Worm (Caenorhabditis elegans) whole organism, L2 larva: ENCODE results near the gene ndg-4.
"Not testable (repeated sequence)": the region's sequence is repeated elsewhere in the genome, so short reads cannot be mapped to it uniquely, and the experiment has no call there.

Experiments used
- C34F6.9 ChIP-seq: fragments of 150-350 bp; optimal IDR thresholded peaks from 2 replicates; lab custom pipeline; 2014; ENCODE audit warnings: missing biosample characterization, missing genetic modification characterization
- F13H6.1 ChIP-seq: sonication (generic microtip); optimal IDR thresholded peaks from 2 replicates; lab custom pipeline; 2016; ENCODE audit warnings: missing genetic modification characterization, missing compliant biosample characterization
- R02D3.7 ChIP-seq: fragments of 150-350 bp; optimal IDR thresholded peaks from 2 replicates; lab custom pipeline; 2014; ENCODE audit warnings: missing biosample characterization, missing genetic modification characterization
- Y55F3AM.14 ChIP-seq: fragments of 200-800 bp; sonication (Bioruptor generic); optimal IDR thresholded peaks from 2 replicates; lab custom pipeline; 2018; ENCODE audit warnings: mild to moderate bottlenecking, missing genetic modification characterization, missing compliant biosample characterization
- alr-1 ChIP-seq: fragments of 150-350 bp; optimal IDR thresholded peaks from 2 replicates; lab custom pipeline; 2014; ENCODE audit warnings: missing biosample characterization, missing genetic modification characterization
- aly-2 ChIP-seq: fragments of 150-350 bp; optimal IDR thresholded peaks from 2 replicates; lab custom pipeline; 2014; ENCODE audit warnings: missing biosample characterization, missing genetic modification characterization
- blmp-1 ChIP-seq: sonication (generic microtip); optimal IDR thresholded peaks from 2 replicates; lab custom pipeline; 2017; ENCODE audit warnings: missing genetic modification characterization, mild to moderate bottlenecking, missing compliant biosample characterization, antibody characterized with exemption, moderate library complexity; ENCODE audit not compliant: insufficient read depth
- crh-2 ChIP-seq: sonication (generic microtip); optimal IDR thresholded peaks from 2 replicates; lab custom pipeline; 2017; ENCODE audit warnings: missing biosample characterization, missing genetic modification characterization
- dmd-4 ChIP-seq: sonication (generic microtip); optimal IDR thresholded peaks from 2 replicates; lab custom pipeline; 2017; ENCODE audit warnings: missing biosample characterization, missing genetic modification characterization
- egl-27 ChIP-seq: sonication (generic microtip); optimal IDR thresholded peaks from 3 replicates; lab custom pipeline; 2017; ENCODE audit warnings: missing biosample characterization, missing genetic modification reagents, missing genetic modification characterization
- elt-1 ChIP-seq: fragments of 150-350 bp; optimal IDR thresholded peaks from 2 replicates; lab custom pipeline; 2014; ENCODE audit warnings: missing biosample characterization, missing genetic modification characterization
- elt-3 ChIP-seq: sonication (generic microtip); optimal IDR thresholded peaks from 2 replicates; lab custom pipeline; 2017; ENCODE audit warnings: missing biosample characterization, missing genetic modification characterization
- fos-1 ChIP-seq: fragments of 150-350 bp; optimal IDR thresholded peaks from 2 replicates; lab custom pipeline; 2014; ENCODE audit warnings: missing biosample characterization, missing genetic modification characterization
- gmeb-1 ChIP-seq: fragments of 150-350 bp; optimal IDR thresholded peaks from 2 replicates; lab custom pipeline; 2014; ENCODE audit warnings: missing biosample characterization, missing genetic modification characterization
- lin-13 ChIP-seq: fragments of 150-350 bp; optimal IDR thresholded peaks from 2 replicates; lab custom pipeline; 2014; ENCODE audit warnings: missing biosample characterization, missing genetic modification reagents, missing genetic modification characterization
- lsy-2 ChIP-seq, 2 experiments: fragments of 150-350 bp in 1 of 2; sonication (generic microtip) in 1 of 2; optimal IDR thresholded peaks; 2 replicates each; lab custom pipeline; 2014 to 2017; ENCODE audit warnings: missing biosample characterization in 2 of 2, missing genetic modification characterization in 2 of 2
- mbf-1 ChIP-seq: sonication (generic microtip); optimal IDR thresholded peaks from 2 replicates; lab custom pipeline; 2017; ENCODE audit warnings: missing biosample characterization, missing genetic modification characterization
- mdl-1 ChIP-seq, 2 experiments: fragments of 150-350 bp in 1 of 2; sonication (generic microtip) in 1 of 2; optimal IDR thresholded peaks; 2 replicates each; lab custom pipeline; 2017; ENCODE audit warnings: missing biosample characterization in 2 of 2, missing genetic modification characterization in 2 of 2
- nhr-11 ChIP-seq: fragments of 150-350 bp; optimal IDR thresholded peaks from 2 replicates; lab custom pipeline; 2014; ENCODE audit warnings: missing biosample characterization, missing genetic modification characterization
- nhr-12 ChIP-seq: fragments of 150-350 bp; optimal IDR thresholded peaks from 2 replicates; lab custom pipeline; 2014; ENCODE audit warnings: missing biosample characterization, missing genetic modification characterization
- nhr-129 ChIP-seq: fragments of 150-350 bp; optimal IDR thresholded peaks from 2 replicates; lab custom pipeline; 2014; ENCODE audit warnings: missing biosample characterization, missing genetic modification characterization
- nhr-21 ChIP-seq: fragments of 150-350 bp; optimal IDR thresholded peaks from 2 replicates; lab custom pipeline; 2014; ENCODE audit warnings: missing biosample characterization, missing genetic modification characterization
- nhr-25 ChIP-seq: fragments of 150-350 bp; sonication (generic microtip); optimal IDR thresholded peaks from 3 replicates; lab custom pipeline; 2014; ENCODE audit warnings: missing biosample characterization, missing genetic modification characterization
- nhr-6 ChIP-seq: fragments of 150-350 bp; optimal IDR thresholded peaks from 2 replicates; lab custom pipeline; 2014; ENCODE audit warnings: missing biosample characterization, missing genetic modification characterization
- skn-1 ChIP-seq: sonication (generic microtip); optimal IDR thresholded peaks from 2 replicates; lab custom pipeline; 2017; ENCODE audit warnings: missing biosample characterization, missing genetic modification characterization
- sma-3 ChIP-seq: sonication (generic microtip); optimal IDR thresholded peaks from 2 replicates; lab custom pipeline; 2016; ENCODE audit warnings: missing genetic modification reagents, missing genetic modification characterization, missing compliant biosample characterization
- sma-9 ChIP-seq, 2 experiments: fragments of 150-350 bp in 1 of 2; sonication (generic microtip) in 1 of 2; optimal IDR thresholded peaks; 2 replicates each; lab custom pipeline; 2014 to 2016; ENCODE audit warnings: missing genetic modification characterization in 2 of 2, mild to moderate bottlenecking in 1 of 2, missing biosample characterization in 1 of 2, missing compliant biosample characterization in 1 of 2, missing genetic modification reagents in 1 of 2, moderate library complexity in 1 of 2
- snpc-4 ChIP-seq: fragments of 150-350 bp; optimal IDR thresholded peaks from 2 replicates; lab custom pipeline; 2014; ENCODE audit warnings: missing biosample characterization, missing genetic modification characterization
- unc-55 ChIP-seq: fragments of 150-350 bp; sonication (generic microtip); optimal IDR thresholded peaks from 3 replicates; lab custom pipeline; 2014; ENCODE audit warnings: missing biosample characterization, missing genetic modification reagents, missing genetic modification characterization
- ztf-4 ChIP-seq: fragments of 150-350 bp; optimal IDR thresholded peaks from 2 replicates; lab custom pipeline; 2014; ENCODE audit warnings: missing biosample characterization, missing genetic modification characterization

ndg-4 gene

DNA sequence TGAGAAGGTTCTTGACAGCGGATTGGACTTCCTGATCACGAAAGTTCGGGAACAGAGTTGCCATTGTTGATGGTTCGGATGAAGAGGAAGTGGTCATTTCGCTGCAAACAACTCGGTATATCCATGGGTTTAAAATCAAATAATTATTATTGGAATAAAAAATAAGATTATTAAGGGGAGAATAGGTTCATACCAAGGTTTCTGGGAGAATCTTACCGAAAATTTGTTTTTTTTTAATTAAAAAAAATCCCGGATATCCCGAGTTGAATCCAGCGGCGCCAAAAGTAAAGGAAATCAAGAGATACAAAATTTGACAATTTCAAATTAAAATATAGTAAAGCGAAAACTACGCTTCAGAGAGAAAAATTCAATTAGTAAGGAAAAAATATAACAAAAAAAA is 49.2 kb downstream of the ndg-4 start, which contains the start of the genes R07E5.19 and pdcd-2:
Gene R07E5.19 (minus strand): TSS at position 101 of the 400 bp plus-strand sequence.
Gene pdcd-2 (minus strand): TSS at position 102 of the 400 bp plus-strand sequence.
- TF ChIP-seq nhr-6 (tag; lab: Kevin White, UChicago) (no peak), aly-2 (tag; lab: Kevin White, UChicago) (no peak), ztf-4 (tag; lab: Kevin White, UChicago) (no peak), R02D3.7 (tag; lab: Kevin White, UChicago) (no peak), nhr-12 (tag; lab: Kevin White, UChicago) (no peak), dmd-4 (tag; lab: Kevin White, UChicago) (no peak), nhr-21 (tag; lab: Kevin White, UChicago) (no peak), elt-1 (tag; lab: Kevin White, UChicago) (no peak), gmeb-1 (no peak), lin-13 (GFP tag; lab: Kevin White, UChicago) (no peak), elt-3 (tag; lab: Kevin White, UChicago) (no peak), lsy-2 (tag; optimal IDR thresholded peaks at IDR 0.05; lab: Kevin White, UChicago) (no peak), Y55F3AM.14 (GFP tag; lab: Kevin White, UChicago) (no peak)

DNA sequence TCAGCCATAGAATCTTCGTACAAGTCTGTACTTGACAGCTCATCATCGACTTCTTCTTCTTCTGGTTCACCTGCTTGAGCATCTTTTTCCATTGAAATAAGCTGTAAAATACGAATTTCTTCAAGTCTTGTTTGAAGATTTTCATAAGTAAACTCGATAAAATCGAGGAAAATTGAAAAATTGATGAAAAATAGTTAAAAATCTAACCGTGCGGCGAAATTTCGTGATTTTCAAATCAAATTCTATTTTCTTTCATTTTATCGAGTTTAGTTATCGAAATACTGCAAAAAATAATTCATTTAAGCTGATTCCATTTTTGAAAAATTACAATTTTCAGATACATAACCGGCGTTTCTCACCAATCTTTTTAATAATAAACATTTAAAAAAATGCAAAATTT is 52.0 kb downstream of the ndg-4 start, which contains the start of gene R07E5.11:
Gene R07E5.11 (minus strand): TSS at position 101 of the 400 bp plus-strand sequence.
- TF ChIP-seq nhr-11 (no peak), mbf-1 (no peak)

DNA sequence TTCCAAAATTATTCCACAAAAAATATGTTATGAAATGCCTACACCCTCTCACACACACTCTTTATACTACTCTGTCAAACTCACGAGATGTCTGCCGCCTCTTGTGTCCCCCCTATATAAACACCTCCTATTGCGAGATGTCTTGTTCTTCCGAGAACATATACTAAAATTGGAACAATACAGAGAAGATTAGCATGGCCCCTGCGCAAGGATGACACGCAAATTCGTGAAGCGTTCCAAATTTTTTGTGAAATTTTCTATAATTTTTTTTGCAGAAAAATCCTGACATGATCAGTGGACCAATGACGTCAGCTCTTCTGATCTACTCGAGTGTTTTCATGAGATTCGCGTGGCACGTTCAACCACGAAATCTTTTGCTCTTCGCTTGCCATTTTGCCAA is 53.1 kb downstream of the ndg-4 start:
- TF ChIP-seq fos-1 (tag; lab: Kevin White, UChicago) (peak; percentile 12), nhr-6 (tag; lab: Kevin White, UChicago) (peak; percentile 16), unc-55 (GFP tag; lab: Kevin White, UChicago) (peak; percentile 69), nhr-25 (peak; percentile 37), snpc-4 (tag; lab: Kevin White, UChicago) (peak; percentile 97), nhr-21 (tag; lab: Kevin White, UChicago) (peak; percentile 17), F13H6.1 (tag; lab: Kevin White, UChicago) (peak; percentile 45), sma-3 (peak; percentile 40), nhr-129 (tag; lab: Kevin White, UChicago) (peak; percentile 32), C34F6.9 (tag; lab: Kevin White, UChicago) (peak; percentile 73), lsy-2 (tag; optimal IDR thresholded peaks at IDR 0.05; lab: Kevin White, UChicago) (peak; percentile 46 to 73), lin-13 (GFP tag; lab: Kevin White, UChicago) (peak; percentile 38), egl-27 (tag; lab: Kevin White, UChicago) (peak; percentile 13), gmeb-1 (peak; percentile 53), crh-2 (tag; lab: Kevin White, UChicago) (peak; percentile 36), Y55F3AM.14 (GFP tag; lab: Kevin White, UChicago) (peak; percentile 36), sma-9 (GFP tag; optimal IDR thresholded peaks at IDR 0.05; lab: Kevin White, UChicago) (peak; percentile 79)
- not testable (repeated sequence) for TF ChIP-seq sma-9 (tag; optimal IDR thresholded peaks at IDR 0.05; lab: Kevin White, UChicago)
- TF ChIP-seq, all 48 proteins: peak for 17; not testable (repeated sequence) for 31

DNA sequence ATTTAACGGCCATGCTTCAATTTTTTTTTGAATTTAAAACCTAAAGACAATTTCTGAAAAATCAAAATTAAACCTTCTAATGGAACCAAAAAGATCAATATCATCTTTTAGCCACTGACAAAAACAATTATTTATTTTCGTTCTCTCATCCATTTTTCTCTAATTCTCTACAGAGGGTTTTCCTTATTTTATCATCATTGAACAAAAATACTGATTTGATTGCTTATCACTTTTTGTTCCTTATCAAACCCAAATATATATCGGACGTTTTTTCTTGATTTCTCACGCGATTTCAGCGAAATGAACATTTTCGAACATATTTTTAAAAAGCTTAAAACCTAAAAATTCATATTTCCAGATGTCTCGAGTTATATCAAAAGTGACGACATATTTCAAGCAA is 54.1 kb downstream of the ndg-4 start, which contains the start of gene mpc-1:
Gene mpc-1 (plus strand): TSS at position 359 of the 400 bp plus-strand sequence.
- TF ChIP-seq skn-1 (tag; lab: Kevin White, UChicago) (peak; percentile 59), blmp-1 (tag; lab: Kevin White, UChicago) (no peak), mdl-1 (tag; optimal IDR thresholded peaks at IDR 0.05; lab: Kevin White, UChicago) (peak in 1 of 2 experiments; percentile 22), sma-9 (GFP tag; optimal IDR thresholded peaks at IDR 0.05; lab: Kevin White, UChicago) (peak; percentile 37), sma-9 (tag; optimal IDR thresholded peaks at IDR 0.05; lab: Kevin White, UChicago) (no peak), fos-1 (tag; lab: Kevin White, UChicago) (peak; percentile 91), alr-1 (tag; lab: Kevin White, UChicago) (no peak), crh-2 (tag; lab: Kevin White, UChicago) (peak; percentile 54), nhr-11 (no peak)
- TF ChIP-seq, all 48 proteins: peak for 5
